Worm (Caenorhabditis elegans) whole organism, L4 larva: ENCODE measurements around the gene stdh-3.

Experiments used
- F37D6.2 ChIP-seq: sonication (generic microtip); optimal IDR thresholded peaks from 2 replicates; lab custom pipeline; 2016; ENCODE audit warnings: mild to moderate bottlenecking, missing genetic modification characterization, missing compliant biosample characterization
- F44E2.7 ChIP-seq: fragments of 200-800 bp; sonication (Bioruptor generic); IDR thresholded peaks from 2 replicates; pipeline ENCODE4 v2.1.2; 2022; ENCODE audit warnings: missing genetic modification characterization, missing compliant biosample characterization
- T26A8.4 ChIP-seq: fragments of 200-800 bp; sonication (Bioruptor generic); IDR thresholded peaks from 2 replicates; pipeline ENCODE4 v1.3.6; 2022; ENCODE audit warnings: missing genetic modification characterization, missing compliant biosample characterization
- Y105C5A.15 ChIP-seq: fragments of 200-800 bp; sonication (Bioruptor generic); IDR thresholded peaks from 2 replicates; pipeline ENCODE4 v1.3.6; 2022; ENCODE audit warnings: missing genetic modification characterization, missing compliant biosample characterization
- Y48G9A.11 ChIP-seq: fragments of 200-800 bp; sonication (Bioruptor generic); IDR thresholded peaks from 2 replicates; pipeline ENCODE4 v1.3.6; 2022; ENCODE audit warnings: missing genetic modification reagents, missing genetic modification characterization, missing compliant biosample characterization
- ZK337.2 ChIP-seq: fragments of 200-800 bp; sonication (Bioruptor generic); IDR thresholded peaks from 2 replicates; pipeline ENCODE4 v1.3.6; 2022; ENCODE audit warnings: missing genetic modification reagents, missing genetic modification characterization, missing compliant biosample characterization
- aha-1 ChIP-seq: fragments of 150-350 bp; peaks from one replicate; lab custom pipeline; 2014; ENCODE audit warnings: missing biosample characterization, missing genetic modification characterization
- ama-1 ChIP-seq: fragments of 150-350 bp; optimal IDR thresholded peaks from 2 replicates; lab custom pipeline; 2014; ENCODE audit warnings: inconsistent platforms, mixed read lengths
- ceh-32 ChIP-seq: sonication (generic microtip); optimal IDR thresholded peaks from 2 replicates; lab custom pipeline; 2016; ENCODE audit warnings: mild to moderate bottlenecking, missing genetic modification characterization, missing compliant biosample characterization; ENCODE audit not compliant: poor library complexity
- ceh-82 ChIP-seq: sonication (generic microtip); optimal IDR thresholded peaks from 2 replicates; lab custom pipeline; 2017; ENCODE audit warnings: missing biosample characterization, missing genetic modification characterization
- daf-16 ChIP-seq, 3 experiments: sonication (generic microtip); optimal IDR thresholded peaks; 2 replicates each; lab custom pipeline; 2016 to 2017; ENCODE audit warnings: missing genetic modification characterization in 3 of 3, missing genetic modification reagents in 3 of 3, mild to moderate bottlenecking in 2 of 3, missing compliant biosample characterization in 2 of 3, missing biosample characterization in 1 of 3, moderate library complexity in 1 of 3
- dmd-6 ChIP-seq: fragments of 200-800 bp; sonication (Bioruptor generic); IDR thresholded peaks from 2 replicates; pipeline ENCODE4 v1.3.6; 2022; ENCODE audit warnings: missing genetic modification reagents, missing genetic modification characterization, missing compliant biosample characterization
- dmd-8 ChIP-seq: fragments of 200-800 bp; sonication (Bioruptor generic); IDR thresholded peaks from 2 replicates; pipeline ENCODE4 v1.3.6; 2022; ENCODE audit warnings: missing genetic modification characterization, missing compliant biosample characterization
- dve-1 ChIP-seq: sonication (generic microtip); optimal IDR thresholded peaks from 2 replicates; lab custom pipeline; 2017; ENCODE audit warnings: antibody characterized with exemption, mild to moderate bottlenecking, missing genetic modification characterization, missing compliant biosample characterization; ENCODE audit not compliant: insufficient read depth
- fkh-10 ChIP-seq: fragments of 150-350 bp; optimal IDR thresholded peaks from 2 replicates; lab custom pipeline; 2014; ENCODE audit warnings: missing biosample characterization, missing genetic modification reagents, missing genetic modification characterization
- fos-1 ChIP-seq: fragments of 150-350 bp; optimal IDR thresholded peaks from 2 replicates; lab custom pipeline; 2014; ENCODE audit warnings: missing biosample characterization, missing genetic modification characterization
- hif-1 ChIP-seq, 2 experiments: sonication (generic microtip); optimal IDR thresholded peaks; 2 replicates each; lab custom pipeline; 2016 to 2017; ENCODE audit warnings: missing compliant biosample characterization in 2 of 2, missing genetic modification characterization in 2 of 2, missing genetic modification reagents in 2 of 2, missing genotype in 2 of 2, mild to moderate bottlenecking in 1 of 2
- hlh-11 ChIP-seq: fragments of 200-800 bp; sonication (Bioruptor generic); optimal IDR thresholded peaks from 2 replicates; lab custom pipeline; 2018; ENCODE audit warnings: mild to moderate bottlenecking, missing genetic modification characterization, missing compliant biosample characterization
- jun-1 ChIP-seq: fragments of 150-350 bp; optimal IDR thresholded peaks from 2 replicates; lab custom pipeline; 2014; ENCODE audit warnings: missing biosample characterization, missing genetic modification reagents, missing genetic modification characterization
- lim-7 ChIP-seq: fragments of 200-800 bp; sonication (Bioruptor generic); IDR thresholded peaks from 2 replicates; pipeline ENCODE4 v1.3.6; 2022; ENCODE audit warnings: missing genetic modification characterization, missing compliant biosample characterization
- lin-1 ChIP-seq: fragments of 200-800 bp; sonication (Bioruptor generic); IDR thresholded peaks from 2 replicates; pipeline ENCODE4 v1.3.6; 2022; ENCODE audit warnings: missing genetic modification reagents, missing genetic modification characterization, missing compliant biosample characterization
- lin-13 ChIP-seq: fragments of 150-350 bp; optimal IDR thresholded peaks from 2 replicates; lab custom pipeline; 2014; ENCODE audit warnings: missing biosample characterization, missing genetic modification reagents, missing genetic modification characterization
- madf-9 ChIP-seq: fragments of 200-800 bp; sonication (Bioruptor generic); conservative IDR thresholded peaks from 2 replicates; pipeline ENCODE4 v1.3.6; 2022; ENCODE audit warnings: missing genetic modification reagents, missing genetic modification characterization, missing compliant biosample characterization
- mdl-1 ChIP-seq, 2 experiments: fragments of 150-350 bp in 1 of 2; sonication (generic microtip) in 1 of 2; optimal IDR thresholded peaks; 2 replicates each; lab custom pipeline; 2014 to 2017; ENCODE audit warnings: missing biosample characterization in 2 of 2, missing genetic modification characterization in 2 of 2
- mdt-29 ChIP-seq: fragments of 200-800 bp; sonication (Bioruptor generic); IDR thresholded peaks from 2 replicates; pipeline ENCODE4 v1.3.6; 2022; ENCODE audit warnings: missing genetic modification reagents, missing genetic modification characterization, missing compliant biosample characterization
- mep-1 ChIP-seq: fragments of 150-350 bp; sonication (generic microtip); optimal IDR thresholded peaks from 3 replicates; lab custom pipeline; 2014; ENCODE audit warnings: missing biosample characterization, missing genetic modification characterization
- mxl-3 ChIP-seq: fragments of 200-800 bp; sonication (Bioruptor generic); optimal IDR thresholded peaks from 2 replicates; lab custom pipeline; 2018; ENCODE audit warnings: mild to moderate bottlenecking, missing genetic modification characterization, missing compliant biosample characterization
- nhr-10 ChIP-seq: fragments of 150-350 bp; optimal IDR thresholded peaks from 2 replicates; lab custom pipeline; 2014; ENCODE audit warnings: missing biosample characterization, missing genetic modification characterization
- nhr-25 ChIP-seq: sonication (generic microtip); optimal IDR thresholded peaks from 2 replicates; lab custom pipeline; 2017; ENCODE audit warnings: missing genetic modification characterization, mild to moderate bottlenecking, missing compliant biosample characterization, antibody characterized with exemption, moderate library complexity, borderline replicate concordance; ENCODE audit not compliant: insufficient read depth
- nhr-28 ChIP-seq: fragments of 150-350 bp; optimal IDR thresholded peaks from 2 replicates; lab custom pipeline; 2014; ENCODE audit warnings: missing biosample characterization, missing genetic modification characterization
- nhr-41 ChIP-seq: fragments of 200-800 bp; sonication (Bioruptor generic); IDR thresholded peaks from 2 replicates; pipeline ENCODE4 v1.3.6; 2022; ENCODE audit warnings: missing genetic modification reagents, missing genetic modification characterization, missing compliant biosample characterization
- nhr-6 ChIP-seq: fragments of 150-350 bp; optimal IDR thresholded peaks from 2 replicates; lab custom pipeline; 2014; ENCODE audit warnings: missing biosample characterization, missing genetic modification characterization
- pha-4 ChIP-seq, 2 experiments: fragments of 150-350 bp in 1 of 2; fragments of 200-800 bp in 1 of 2; sonication (Bioruptor generic) in 1 of 2; IDR thresholded peaks in 1 of 2; optimal IDR thresholded peaks in 1 of 2; 2 replicates each; pipeline versions ENCODE4 v1.3.6 to Lab custom; 2014 to 2022; ENCODE audit warnings: missing genetic modification characterization in 2 of 2, missing genetic modification reagents in 2 of 2, missing biosample characterization in 1 of 2, missing compliant biosample characterization in 1 of 2
- pqm-1 ChIP-seq: sonication (generic microtip); optimal IDR thresholded peaks from 2 replicates; lab custom pipeline; 2017; ENCODE audit warnings: missing biosample characterization, missing genetic modification characterization
- rbr-2 ChIP-seq: sonication (generic microtip); optimal IDR thresholded peaks from 2 replicates; lab custom pipeline; 2016; ENCODE audit warnings: missing genotype, missing genetic modification characterization, missing compliant biosample characterization
- saeg-2 ChIP-seq: fragments of 200-800 bp; sonication (Bioruptor generic); IDR thresholded peaks from 2 replicates; pipeline ENCODE4 v1.3.6; 2022; ENCODE audit warnings: missing genetic modification reagents, missing genetic modification characterization, missing compliant biosample characterization
- set-16 ChIP-seq: fragments of 200-800 bp; sonication (Bioruptor generic); IDR thresholded peaks from 2 replicates; pipeline ENCODE4 v1.3.6; 2022; ENCODE audit warnings: missing genetic modification reagents, missing genetic modification characterization, missing compliant biosample characterization
- snpc-1.2 ChIP-seq: fragments of 200-800 bp; sonication (Bioruptor generic); IDR thresholded peaks from 2 replicates; pipeline ENCODE4 v1.3.6; 2022; ENCODE audit warnings: missing genetic modification reagents, missing genetic modification characterization, missing compliant biosample characterization
- tra-1 ChIP-seq: fragments of 200-800 bp; sonication (Bioruptor generic); IDR thresholded peaks from 2 replicates; pipeline ENCODE4 v1.3.6; 2022; ENCODE audit warnings: missing genetic modification reagents, missing genetic modification characterization, missing compliant biosample characterization
- unc-130 ChIP-seq: sonication (generic microtip); optimal IDR thresholded peaks from 2 replicates; lab custom pipeline; 2016; ENCODE audit warnings: missing genetic modification reagents, missing genetic modification characterization, missing compliant biosample characterization
- unc-62 ChIP-seq, 3 experiments: fragments of 150-350 bp in 1 of 3; sonication (generic microtip); optimal IDR thresholded peaks in 2 of 3; peaks in 1 of 3; 1 replicate in 1 of 3; 2 replicates in 2 of 3; lab custom pipeline; 2014 to 2017; ENCODE audit warnings: missing biosample characterization in 3 of 3, missing genetic modification characterization in 3 of 3, missing genetic modification reagents in 3 of 3, missing genotype in 1 of 3
- zfp-3 ChIP-seq: fragments of 200-800 bp; sonication (Bioruptor generic); conservative IDR thresholded peaks from 2 replicates; pipeline ENCODE4 v1.3.6; 2022; ENCODE audit warnings: missing genetic modification reagents, missing genetic modification characterization, missing compliant biosample characterization
- ztf-11 ChIP-seq: fragments of 150-350 bp; optimal IDR thresholded peaks from 2 replicates; lab custom pipeline; 2014; ENCODE audit warnings: missing biosample characterization, missing genetic modification characterization
- ztf-7 ChIP-seq: fragments of 150-350 bp; optimal IDR thresholded peaks from 2 replicates; lab custom pipeline; 2014; ENCODE audit warnings: missing biosample characterization, missing genetic modification characterization

stdh-3 gene

DNA sequence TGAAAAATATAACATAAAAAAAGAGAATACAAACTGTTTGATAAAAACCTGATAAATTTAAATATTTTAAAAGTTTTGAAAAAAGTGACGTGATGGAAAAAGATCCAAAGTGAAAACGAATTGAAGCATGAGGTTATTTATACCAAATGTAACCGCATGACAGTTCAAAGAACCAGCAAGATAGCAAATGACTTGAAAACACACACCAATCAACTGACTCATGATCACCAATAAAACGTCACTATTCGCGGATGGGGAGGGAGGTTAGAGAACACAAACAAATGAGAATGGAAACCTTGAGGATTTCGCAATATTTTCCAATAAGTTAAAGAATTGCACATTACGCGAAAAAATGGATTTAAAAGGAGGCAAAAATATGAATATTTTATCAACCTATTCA is 5.0 kb downstream of the stdh-3 start, which contains the start of gene C06B3.7 (continued):
- TF ChIP-seq nhr-41 (GFP tag; lab: Robert Waterston, UW) (no peak), pqm-1 (tag; lab: Kevin White, UChicago) (peak; percentile 57), lin-13 (GFP tag; lab: Kevin White, UChicago) (peak; percentile 62), dmd-6 (GFP tag; lab: Robert Waterston, UW) (peak; percentile 95), tra-1 (GFP tag; lab: Robert Waterston, UW) (peak; percentile 62; the same call in 1 of the 2 replicates), ama-1 (lab: Kevin White, UChicago) (peak; percentile 81), hif-1 (tag; optimal IDR thresholded peaks at IDR 0.05; lab: Kevin White, UChicago) (peak in 1 of 2 experiments; percentile 71), mdl-1 (tag; optimal IDR thresholded peaks at IDR 0.05; lab: Kevin White, UChicago) (peak; percentile 36 to 93), mep-1 (tag; lab: Kevin White, UChicago) (peak; percentile 90)
- TF ChIP-seq, all 104 proteins: peak for 36

DNA sequence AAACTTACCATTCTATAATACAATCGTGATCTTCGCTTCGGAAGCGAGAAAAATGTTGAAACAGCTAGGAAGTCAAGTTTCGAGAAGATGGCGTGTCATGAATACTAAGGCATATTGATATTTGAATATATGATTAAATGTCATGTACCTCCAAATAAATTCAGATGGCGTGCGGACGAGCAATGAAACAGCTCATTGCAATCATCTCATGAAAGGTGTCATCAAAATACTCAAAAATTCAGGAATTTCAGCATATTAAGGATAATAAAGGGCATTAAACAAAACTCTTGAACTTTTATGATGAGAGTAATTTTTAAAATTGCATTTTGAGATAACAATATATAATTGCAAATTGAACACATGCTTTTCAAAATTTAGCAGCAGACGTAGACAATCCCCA is 11.0 kb downstream of the stdh-3 start, which contains the start of gene gcy-32:
Gene gcy-32, minus strand, starts transcription at position 101 of the 400 bp plus-strand sequence.
- no peak for TF ChIP-seq nhr-41 (GFP tag; lab: Robert Waterston, UW)
- no peak for TF ChIP-seq ceh-82
- TF ChIP-seq T26A8.4 (GFP tag; lab: Robert Waterston, UW) = no peak
- no peak for TF ChIP-seq lim-7 (GFP tag; lab: Robert Waterston, UW)
- no peak for TF ChIP-seq snpc-1.2 (GFP tag; lab: Robert Waterston, UW)
- no peak for TF ChIP-seq mdt-29 (GFP tag; lab: Robert Waterston, UW)
- TF ChIP-seq lin-1 (GFP tag; lab: Robert Waterston, UW) = no peak
- TF ChIP-seq nhr-28 = no peak
- no peak for TF ChIP-seq dmd-8 (GFP tag; lab: Robert Waterston, UW)
- TF ChIP-seq unc-62 (GFP tag; optimal IDR thresholded peaks at IDR 0.05 in 1 of 2; lab: Kevin White, UChicago) = no peak
- TF ChIP-seq unc-62 (tag; optimal IDR thresholded peaks at IDR 0.05; lab: Kevin White, UChicago) = no peak
- TF ChIP-seq F37D6.2 (tag; lab: Kevin White, UChicago) = no peak
- no peak for TF ChIP-seq set-16 (GFP tag; lab: Robert Waterston, UW)
- no peak for TF ChIP-seq Y48G9A.11 (GFP tag; lab: Robert Waterston, UW)
- no peak for TF ChIP-seq mxl-3 (GFP tag; lab: Kevin White, UChicago)
- TF ChIP-seq unc-130 (GFP tag; lab: Kevin White, UChicago) = no peak
- TF ChIP-seq ZK337.2 (GFP tag; lab: Robert Waterston, UW) = no peak
- TF ChIP-seq ztf-7 (tag; lab: Kevin White, UChicago) = no peak
- TF ChIP-seq hlh-11 (tag; lab: Kevin White, UChicago) = no peak
- no peak for TF ChIP-seq aha-1 (tag; lab: Kevin White, UChicago)
- TF ChIP-seq, all 104 proteins: peak for 0

DNA sequence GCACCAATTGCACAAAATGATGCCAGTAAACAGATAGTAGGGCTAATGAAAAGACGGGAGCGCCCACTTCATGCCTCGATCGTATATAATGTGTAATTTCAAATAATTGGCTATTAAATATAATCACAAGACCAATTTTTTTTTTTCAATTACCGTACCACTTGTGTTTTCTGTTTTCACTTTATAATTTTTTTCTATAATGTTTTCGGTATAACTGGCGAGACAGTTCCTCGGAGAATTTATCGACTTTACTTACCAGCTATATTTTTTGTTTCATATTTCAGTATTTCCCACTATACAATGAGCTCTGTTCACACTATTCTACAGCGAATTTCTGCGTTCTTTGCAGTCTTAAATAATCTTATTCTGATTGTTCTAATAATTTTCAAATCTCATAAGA is 11.8 kb downstream of the stdh-3 start, which contains the start of gene str-252:
Gene str-252, plus strand, starts transcription at position 301 of the 400 bp plus-strand sequence.
- TF ChIP-seq jun-1 (tag; lab: Kevin White, UChicago) = no peak
- TF ChIP-seq tra-1 (GFP tag; lab: Robert Waterston, UW) = no peak
- TF ChIP-seq lin-13 (GFP tag; lab: Kevin White, UChicago) = no peak
- no peak for TF ChIP-seq fos-1 (tag; lab: Kevin White, UChicago)
- TF ChIP-seq nhr-6 = no peak
- TF ChIP-seq nhr-10 = no peak

DNA sequence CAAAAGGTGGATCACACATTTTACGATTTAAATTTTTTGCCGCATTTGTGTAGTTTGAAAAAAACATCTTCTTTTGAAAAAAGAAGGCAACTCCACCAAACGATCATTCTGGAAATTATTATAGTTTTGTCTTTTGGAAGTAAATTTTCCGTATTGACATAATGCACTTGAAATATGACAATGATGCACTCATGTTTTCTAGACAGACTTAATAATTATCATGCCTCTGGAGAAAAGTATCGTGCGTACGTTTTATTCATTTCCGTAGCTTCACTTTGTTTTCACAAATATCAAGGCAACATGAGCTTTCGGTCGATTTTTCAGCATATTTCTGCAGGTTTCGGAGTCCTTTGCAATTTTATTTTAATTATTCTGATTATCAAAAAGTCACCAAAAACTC is 13.9 kb downstream of the stdh-3 start, which contains the start of gene str-250:
Gene str-250, plus strand, starts transcription at position 301 of the 400 bp plus-strand sequence.
- TF ChIP-seq daf-16 (GFP tag; optimal IDR thresholded peaks at IDR 0.05; lab: Kevin White, UChicago) (no peak), daf-16 (tag; optimal IDR thresholded peaks at IDR 0.05; lab: Kevin White, UChicago) (no peak), T26A8.4 (GFP tag; lab: Robert Waterston, UW) (no peak), mdt-29 (GFP tag; lab: Robert Waterston, UW) (no peak), hlh-11 (tag; lab: Kevin White, UChicago) (no peak), ceh-32 (tag; lab: Kevin White, UChicago) (no peak), aha-1 (tag; lab: Kevin White, UChicago) (no peak), saeg-2 (no peak), fkh-10 (GFP tag; lab: Kevin White, UChicago) (no peak), madf-9 (GFP tag; lab: Robert Waterston, UW) (no peak), rbr-2 (no peak), zfp-3 (GFP tag; lab: Robert Waterston, UW) (no peak), pha-4 (GFP tag; IDR thresholded peaks at IDR 0.05; lab: Robert Waterston, UW) (no peak), pha-4 (tag; optimal IDR thresholded peaks at IDR 0.05; lab: Kevin White, UChicago) (no peak), ztf-11 (tag; lab: Kevin White, UChicago) (no peak), dve-1 (tag; lab: Kevin White, UChicago) (no peak), Y105C5A.15 (GFP tag; lab: Robert Waterston, UW) (no peak), dmd-8 (GFP tag; lab: Robert Waterston, UW) (no peak), nhr-25 (tag; lab: Kevin White, UChicago) (no peak), ceh-82 (no peak), F44E2.7 (GFP tag; lab: Robert Waterston, UW) (no peak)
